Worm (Caenorhabditis elegans) whole organism, mixed stage, embryonic: Measurements from ENCODE around the gene C52E4.7.

Experiments used
- ceh-43 ChIP-seq: fragments of 200-800 bp; sonication (Bioruptor generic); optimal IDR thresholded peaks from 2 replicates; lab custom pipeline; 2018; ENCODE audit warnings: mild to moderate bottlenecking, missing genetic modification characterization, moderate library complexity, missing compliant biosample characterization
- lin-13 ChIP-seq: fragments of 150-350 bp; optimal IDR thresholded peaks from 2 replicates; lab custom pipeline; 2014; ENCODE audit warnings: missing biosample characterization, missing genetic modification characterization
- mep-1 ChIP-seq: fragments of 150-350 bp; optimal IDR thresholded peaks from 2 replicates; lab custom pipeline; 2017; ENCODE audit warnings: missing biosample characterization, missing genetic modification reagents, missing genetic modification characterization, inconsistent platforms
- nhr-12 ChIP-seq: fragments of 150-350 bp; optimal IDR thresholded peaks from 2 replicates; lab custom pipeline; 2014; ENCODE audit warnings: missing biosample characterization, missing genetic modification characterization
- nhr-237 ChIP-seq: fragments of 150-350 bp; optimal IDR thresholded peaks from 2 replicates; lab custom pipeline; 2014; ENCODE audit warnings: missing biosample characterization, missing genetic modification characterization
- snpc-4 ChIP-seq: fragments of 150-350 bp; optimal IDR thresholded peaks from 2 replicates; lab custom pipeline; 2014; ENCODE audit warnings: missing biosample characterization, missing genetic modification characterization

ce11 chrV:12020940-12021339 is 26.8 kb downstream of the C52E4.7 start:
- TF ChIP-seq nhr-237 (tag; lab: Kevin White, UChicago) (no peak), snpc-4 (tag; lab: Kevin White, UChicago) (no peak), lin-13 (tag; lab: Kevin White, UChicago) (no peak), ceh-43 (no peak), mep-1 (no peak), nhr-12 (tag; lab: Kevin White, UChicago) (no peak)
